Fruit fly (Drosophila melanogaster) whole organism, wandering third instar larva: ENCODE results near the gene janA.

Experiments used
- Hr78 ChIP-seq: fragments of >200 bp; optimal IDR thresholded peaks from 2 replicates; lab custom pipeline; 2017; ENCODE audit warnings: missing biosample characterization, missing genetic modification characterization
- Hr83 ChIP-seq: fragments of 200-300 bp; sonication (Bioruptor generic); optimal IDR thresholded peaks from 2 replicates; lab custom pipeline; 2016; ENCODE audit warnings: missing biosample characterization, mild to moderate bottlenecking, missing genetic modification characterization, moderate library complexity; ENCODE audit not compliant: poor library complexity, severe bottlenecking
- Mio ChIP-seq: sonication (Bioruptor generic); optimal IDR thresholded peaks from 2 replicates; lab custom pipeline; 2016; ENCODE audit warnings: missing biosample characterization, missing genetic modification characterization
- OdsH ChIP-seq: fragments of 200-800 bp; sonication (Bioruptor generic); optimal IDR thresholded peaks from 2 replicates; lab custom pipeline; 2016; ENCODE audit warnings: missing biosample characterization, mild to moderate bottlenecking, missing genetic modification characterization
- Rel ChIP-seq, 2 experiments: fragments of 200-800 bp; sonication (Bioruptor generic) in 1 of 2; optimal IDR thresholded peaks; 2 replicates in 1 of 2; 3 replicates in 1 of 2; lab custom pipeline; 2016 to 2019; ENCODE audit warnings: mild to moderate bottlenecking in 2 of 2, missing biosample characterization in 2 of 2, missing genetic modification characterization in 2 of 2, moderate library complexity in 1 of 2
- Vsx2 ChIP-seq: fragments of 200-300, 225-300 bp; sonication (Bioruptor generic); optimal IDR thresholded peaks from 2 replicates; lab custom pipeline; 2018; ENCODE audit warnings: missing biosample characterization, missing genetic modification characterization; ENCODE audit not compliant: partially characterized antibody
- dsf ChIP-seq: sonication (Bioruptor generic); optimal IDR thresholded peaks from 2 replicates; lab custom pipeline; 2016; ENCODE audit warnings: missing biosample characterization, missing genetic modification characterization, borderline replicate concordance
- h ChIP-seq: fragments of 200-800 bp; sonication (Bioruptor generic); optimal IDR thresholded peaks from 3 replicates; lab custom pipeline; 2016; ENCODE audit warnings: missing biosample characterization, mild to moderate bottlenecking, missing genetic modification characterization
- psq ChIP-seq: fragments of 200-800 bp; sonication (Bioruptor generic); optimal IDR thresholded peaks from 3 replicates; lab custom pipeline; 2017; ENCODE audit warnings: missing biosample characterization, mild to moderate bottlenecking, missing genetic modification characterization, moderate library complexity
- tai ChIP-seq: sonication (Bioruptor generic); optimal IDR thresholded peaks from 2 replicates; lab custom pipeline; 2016; ENCODE audit warnings: missing biosample characterization, missing genetic modification characterization

DNA sequence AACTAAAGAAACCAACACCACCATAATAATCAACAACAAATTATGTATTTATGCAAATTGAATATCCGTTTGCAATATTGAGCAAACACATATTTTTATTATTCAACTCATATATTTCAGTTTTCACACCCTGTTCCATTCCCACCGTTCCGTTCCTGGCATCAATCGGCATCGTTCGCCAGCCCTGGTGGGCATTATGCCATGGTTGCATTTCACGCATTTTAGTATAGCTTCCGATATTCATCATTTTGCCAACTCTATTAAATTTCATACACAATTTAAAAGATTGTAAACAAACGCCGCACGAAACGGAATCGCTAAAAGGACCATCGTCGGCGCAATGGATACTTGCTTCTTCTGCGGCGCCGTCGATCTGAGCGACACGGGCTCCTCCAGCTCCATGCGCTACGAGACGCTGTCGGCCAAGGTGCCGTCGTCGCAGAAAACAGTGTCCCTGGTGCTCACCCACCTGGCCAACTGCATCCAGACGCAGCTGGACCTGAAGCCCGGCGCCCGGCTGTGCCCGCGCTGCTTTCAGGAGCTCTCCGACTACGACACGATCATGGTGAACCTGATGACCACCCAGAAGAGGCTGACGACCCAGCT, 3.9 kb upstream of the janA start, which contains the start of gene Sry-delta:
- no peak for TF ChIP-seq h (GFP tag; lab: Kevin White, UChicago)
- TF ChIP-seq Rel (GFP tag; optimal IDR thresholded peaks at IDR 0.05; lab: Kevin White, UChicago): no peak
- TF ChIP-seq Rel (tag; optimal IDR thresholded peaks at IDR 0.05; lab: Kevin White, UChicago): no peak
- no peak for TF ChIP-seq Mio (GFP tag; lab: Kevin White, UChicago)
- TF ChIP-seq Vsx2 (GFP tag; lab: Kevin White, UChicago): no peak
- no peak for TF ChIP-seq Hr78
- no peak for TF ChIP-seq tai
- peak; percentile 35 for TF ChIP-seq psq
- TF ChIP-seq dsf (GFP tag; lab: Kevin White, UChicago): peak; percentile 43
- peak; percentile 61 for TF ChIP-seq OdsH (GFP tag; lab: Kevin White, UChicago)
- peak; percentile 97 for TF ChIP-seq Hr83 (GFP tag; lab: Kevin White, UChicago)
